Fruit fly (Drosophila melanogaster): ENCODE measurements around the gene spd-2.
"Not testable (repeated sequence)": the region's sequence is repeated elsewhere in the genome, so short reads cannot be mapped to it uniquely, and the experiment has no call there.

- not testable (repeated sequence) for TF ChIP-seq CG14655 (GFP tag; optimal IDR thresholded peaks at IDR 0.05); CG4496 (GFP tag; IDR thresholded peaks at IDR 0.05); CG12605 (GFP tag; IDR thresholded peaks at IDR 0.05); Snoo (tag; optimal IDR thresholded peaks at IDR 0.05); CG8301 (tag; optimal IDR thresholded peaks at IDR 0.05); EcR (GFP tag; optimal IDR thresholded peaks at IDR 0.05); Pif1A (GFP tag; optimal IDR thresholded peaks at IDR 0.05); CG10348 (GFP tag; IDR thresholded peaks at IDR 0.05); Pif1B (GFP tag; optimal IDR thresholded peaks at IDR 0.05); CG17806 (tag; optimal IDR thresholded peaks at IDR 0.05); CG8159 (tag; optimal IDR thresholded peaks at IDR 0.05)
Observed at dm6 chr3L:16573234-16573633, 21.6 kb downstream of the spd-2 start, which contains the start of gene Mipp1.

Data from whole organism, pupa.